Worm (Caenorhabditis elegans) whole organism, dauer: ENCODE measurements around the gene mrps-31.

Source experiments
- unc-62 ChIP-seq: sonication (generic microtip); optimal IDR thresholded peaks from 2 replicates; lab custom pipeline; 2017; ENCODE audit warnings: missing biosample characterization, missing genetic modification reagents, missing genetic modification characterization

mrps-31 gene

DNA sequence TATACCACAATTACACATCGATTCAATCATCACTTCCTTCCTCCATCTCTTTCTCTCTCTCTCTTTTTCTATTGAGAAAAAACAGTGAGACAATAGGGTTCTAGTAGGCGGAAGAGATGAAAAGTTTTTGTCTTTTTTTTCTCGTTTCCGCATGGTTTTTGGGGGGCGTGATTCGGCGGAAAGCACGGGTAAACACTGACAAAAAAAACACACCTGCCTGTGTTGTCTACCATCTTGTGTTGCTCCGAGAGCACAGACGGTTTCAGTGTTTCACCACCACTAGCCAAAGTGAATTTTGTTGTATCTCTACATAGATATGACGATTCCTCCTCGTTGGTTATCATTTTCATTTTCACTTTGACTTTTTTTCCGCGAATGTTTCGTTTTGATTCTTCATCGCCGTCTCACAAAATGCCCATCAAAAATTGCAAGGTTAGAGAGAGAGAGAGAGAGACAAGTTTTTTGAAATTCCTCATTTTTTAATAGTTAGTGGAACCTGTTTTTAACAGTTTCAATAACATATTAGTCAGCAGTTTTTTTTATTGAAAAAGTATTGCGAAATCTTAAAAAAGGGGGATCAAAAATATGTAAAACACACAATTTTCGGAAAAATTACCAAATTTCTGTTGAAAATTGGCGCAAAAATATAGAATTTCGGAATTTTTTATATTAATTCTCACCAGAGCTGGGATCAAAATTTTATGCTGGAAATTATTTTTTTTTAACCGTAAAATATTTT is 7.2 kb upstream of the mrps-31 start:
- no peak for TF ChIP-seq unc-62

DNA sequence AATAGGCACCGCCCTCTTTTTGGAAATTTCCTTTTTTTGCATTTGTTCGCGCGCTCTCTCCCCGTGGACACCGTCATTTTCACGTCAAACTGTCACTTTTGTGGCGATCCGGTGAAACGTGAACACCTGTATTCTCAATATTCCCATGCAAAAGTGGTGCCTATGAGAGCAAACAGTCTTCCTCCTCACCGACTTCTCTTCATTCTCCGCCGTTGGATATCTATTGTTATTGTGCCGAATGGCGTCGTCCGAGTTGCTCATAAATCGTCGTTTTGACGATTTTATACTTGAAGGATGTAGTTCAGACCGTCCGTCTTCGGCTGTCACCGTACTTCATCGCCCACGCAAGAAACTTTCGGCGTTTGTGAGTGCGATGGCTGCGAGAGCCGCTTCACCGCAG is 5.7 kb upstream of the mrps-31 start, which contains the start of gene rilp-1:
Gene rilp-1, plus strand, starts transcription at position 301 of the 400 bp plus-strand sequence.
- no peak for TF ChIP-seq unc-62

ce11 chrIII:3634873-3635272 is 4.7 kb upstream of the mrps-31 start:
- no peak for TF ChIP-seq unc-62

DNA sequence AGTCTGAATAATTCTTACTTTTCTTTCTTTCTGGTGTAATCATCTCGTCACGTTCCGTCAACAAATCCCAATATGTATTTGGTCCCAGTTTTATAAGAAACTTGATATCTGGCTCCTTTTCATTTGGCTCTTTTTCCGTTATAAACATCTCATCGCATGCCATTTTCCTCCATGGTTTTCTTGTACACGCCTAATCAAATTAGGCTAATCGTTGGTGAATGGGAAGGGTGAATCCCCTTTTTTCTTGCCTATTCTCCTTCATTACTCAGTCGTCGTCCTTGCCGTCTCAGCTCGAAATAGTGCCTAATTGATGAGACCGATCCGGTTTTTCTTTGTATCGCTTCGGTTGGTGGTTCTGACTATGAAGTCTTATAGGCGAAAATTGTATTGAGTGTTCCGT is 4.0 kb upstream of the mrps-31 start:
- no peak for TF ChIP-seq unc-62

DNA sequence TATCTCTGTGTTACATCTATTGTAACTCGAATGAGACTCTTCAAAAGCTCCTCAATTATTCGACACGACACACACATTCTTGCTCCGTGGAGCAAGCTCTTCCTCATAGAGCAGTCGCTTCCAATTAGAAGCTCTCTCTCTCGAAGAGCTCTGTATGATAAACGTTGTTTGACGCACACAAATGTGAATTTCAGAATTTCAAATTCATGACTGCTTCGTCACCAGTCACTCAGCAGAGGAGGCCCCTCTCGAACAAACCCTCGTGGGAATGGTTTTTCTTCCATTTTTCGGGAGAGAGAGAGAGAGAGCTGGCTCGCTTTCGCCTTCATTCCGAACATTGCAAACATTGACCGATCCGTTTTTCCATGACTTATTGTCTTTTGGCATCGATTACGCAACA is 2.2 kb upstream of the mrps-31 start:
- no peak for TF ChIP-seq unc-62

DNA sequence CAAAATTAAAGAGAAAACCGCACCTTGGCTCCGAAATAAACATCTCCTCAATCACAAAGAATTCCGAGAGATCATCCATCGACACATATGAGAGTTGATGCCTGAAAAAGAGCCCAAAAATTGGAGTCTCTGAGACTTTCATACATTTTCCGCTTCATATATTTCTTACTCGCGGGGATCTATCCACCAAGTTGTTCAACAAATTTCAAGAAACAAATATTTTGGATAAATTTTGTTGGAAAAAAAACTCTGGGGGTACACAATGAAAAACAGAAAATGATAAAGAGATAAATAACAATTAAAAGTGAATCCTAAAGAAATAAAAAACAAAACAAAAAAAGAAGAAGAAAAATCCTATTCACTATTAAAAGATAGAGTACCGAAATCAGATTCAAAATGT is 3.1 kb downstream of the mrps-31 start, which contains the start of gene sel-8:
Gene sel-8, minus strand, starts transcription at position 101 of the 400 bp plus-strand sequence.
- no peak for TF ChIP-seq unc-62

ce11 chrIII:3623772-3624171 is 6.4 kb downstream of the mrps-31 start:
- no peak for TF ChIP-seq unc-62

- no peak for TF ChIP-seq unc-62
Observed at ce11 chrIII:3621211-3621897, 8.8 kb downstream of the mrps-31 start.

DNA sequence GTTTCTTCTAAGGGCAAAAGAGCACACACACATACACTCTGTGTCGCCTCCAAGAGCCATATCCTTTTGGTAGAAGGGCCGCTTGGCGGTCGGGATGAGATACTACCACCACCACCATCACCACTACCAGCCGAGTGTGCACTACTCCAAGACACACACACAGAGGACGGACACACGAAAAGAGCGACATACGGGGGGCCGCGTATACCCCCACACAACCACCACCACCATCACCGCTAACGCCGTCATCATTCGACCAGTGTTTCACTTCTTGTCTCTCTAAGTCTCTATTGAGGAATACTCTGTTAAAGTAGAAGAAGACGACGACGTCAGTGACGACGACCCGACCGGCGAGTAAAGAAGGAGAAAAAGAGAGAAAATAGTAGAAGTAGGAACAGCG is 9.5 kb downstream of the mrps-31 start:
- TF ChIP-seq unc-62: no peak

- TF ChIP-seq unc-62: no peak
Observed at ce11 chrIII:3619621-3620261, 10.4 kb downstream of the mrps-31 start.

- TF ChIP-seq unc-62: no peak
Observed at ce11 chrIII:3612882-3613479, 17.2 kb downstream of the mrps-31 start.

DNA sequence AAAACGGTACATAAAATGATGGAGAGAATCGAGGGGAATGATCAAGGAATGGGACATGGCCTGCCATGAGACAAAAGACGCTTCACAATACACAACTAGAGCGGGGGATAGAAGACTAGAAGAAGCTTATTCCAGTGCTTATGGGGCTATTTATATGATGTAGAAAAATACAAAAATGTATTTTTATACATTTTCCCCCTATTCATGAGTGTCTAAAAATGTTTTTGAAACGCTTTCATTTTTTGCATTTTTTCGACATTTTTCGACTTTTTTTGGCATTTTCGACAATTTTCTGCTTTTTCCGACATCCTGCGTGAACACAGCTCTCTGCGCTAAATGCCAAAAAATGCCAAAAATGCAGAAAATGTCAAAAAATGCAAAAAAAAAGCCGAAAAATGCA is 17.8 kb downstream of the mrps-31 start:
- no peak for TF ChIP-seq unc-62

DNA sequence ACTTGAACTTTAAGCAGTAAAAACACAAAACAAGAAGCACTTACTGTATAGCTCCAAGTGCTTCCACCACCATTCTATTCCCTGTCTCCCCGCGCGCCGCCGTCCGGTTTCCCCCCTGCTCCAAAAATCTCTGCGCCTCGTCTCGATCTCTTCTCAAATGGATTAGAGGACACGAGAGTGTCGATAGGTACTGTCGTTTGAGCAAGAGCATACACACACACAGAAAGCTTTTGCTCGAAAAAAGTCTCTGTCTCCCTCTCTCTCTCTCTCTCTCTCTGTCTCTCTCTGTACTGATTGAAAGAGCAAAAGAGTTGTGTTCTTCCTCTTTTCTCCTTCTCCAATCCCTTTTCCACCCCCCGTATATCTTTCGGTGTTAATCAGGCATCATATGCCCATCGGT is 24.5 kb downstream of the mrps-31 start:
- TF ChIP-seq unc-62: no peak

- no peak for TF ChIP-seq unc-62
Observed at ce11 chrIII:3601271-3601670, 28.9 kb downstream of the mrps-31 start.

DNA sequence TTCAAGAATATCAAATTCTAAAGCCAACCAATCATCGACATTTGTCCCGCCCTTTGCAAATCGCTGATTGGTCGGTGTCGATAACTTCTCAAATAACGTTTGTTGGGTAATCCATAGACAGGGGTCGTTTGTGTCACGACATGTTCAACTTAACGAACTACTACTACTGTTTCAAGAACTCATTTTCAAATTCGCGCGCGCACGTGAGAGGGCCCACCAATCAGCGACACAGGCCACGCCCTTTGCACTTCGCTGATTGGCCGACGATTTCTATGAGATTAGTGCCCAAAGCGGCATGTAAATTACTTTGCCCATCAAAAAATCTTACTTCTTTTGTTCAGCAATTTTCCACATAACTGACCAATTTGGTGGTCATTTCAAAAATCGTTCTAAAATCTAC is 35.5 kb downstream of the mrps-31 start:
- TF ChIP-seq unc-62: no peak

- no peak for TF ChIP-seq unc-62
Observed at ce11 chrIII:3590365-3590764, 39.8 kb downstream of the mrps-31 start, which contains the start of gene ptp-1. TSS of gene ptp-1 (plus strand) at chrIII:3590722.

DNA sequence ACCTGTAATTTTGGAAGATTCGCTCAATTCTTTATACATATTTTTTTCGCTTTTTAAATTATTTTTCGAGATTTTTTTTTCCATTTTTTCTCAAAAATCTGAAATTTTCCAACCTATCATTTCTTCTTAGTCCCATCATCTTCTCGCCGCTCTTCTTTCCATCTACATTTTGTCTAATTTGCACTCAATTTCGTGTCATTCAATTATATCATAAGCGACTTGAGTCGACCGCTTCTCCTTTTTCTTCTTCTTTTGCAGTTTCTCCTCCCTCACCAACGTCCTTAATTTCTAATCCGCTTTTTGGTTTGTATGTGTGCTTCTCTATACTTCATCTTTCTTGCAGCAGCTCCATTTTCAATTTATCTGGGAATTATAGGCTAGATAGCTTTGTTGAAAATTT is 42.0 kb downstream of the mrps-31 start:
- no peak for TF ChIP-seq unc-62
